Worm (Caenorhabditis elegans): Measurements from ENCODE around the gene rpl-5.

DNA sequence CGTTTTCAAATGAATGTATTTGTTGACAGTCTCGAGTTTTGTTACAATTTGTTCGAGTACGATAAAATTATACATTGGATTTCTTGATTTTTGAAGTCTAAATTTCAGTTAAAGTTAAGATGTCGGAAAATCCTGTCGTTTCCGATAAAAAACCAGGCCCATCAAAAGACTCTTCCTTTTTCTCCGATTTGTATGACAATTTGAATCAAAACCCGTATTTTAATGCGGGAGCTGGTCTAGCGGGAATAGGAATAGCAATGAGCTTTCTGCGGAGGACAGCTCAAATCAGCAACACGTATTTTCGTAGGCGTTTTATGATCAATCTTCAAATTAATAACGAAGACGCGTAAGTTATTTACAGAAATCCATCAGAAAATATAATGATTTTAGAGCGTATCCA lies 1.2 kb downstream of the rpl-5 start, which contains the start of gene bcs-1:
- TF ChIP-seq ceh-82 (tag; optimal IDR thresholded peaks at IDR 0.05), result no peak
- no peak for TF ChIP-seq dve-1 (tag; optimal IDR thresholded peaks at IDR 0.05; ENCODE audit: insufficient read depth)
- no peak for TF ChIP-seq jun-1 (tag; optimal IDR thresholded peaks at IDR 0.05)
- no peak for TF ChIP-seq pqm-1 (tag; optimal IDR thresholded peaks at IDR 0.05)
- no peak for TF ChIP-seq ZK546.5 (tag; optimal IDR thresholded peaks at IDR 0.05)
